Worm (Caenorhabditis elegans) whole organism, late embryonic: ENCODE data around the gene R11H6.5.

Experiments used
- ceh-19 ChIP-seq: fragments of 200-800 bp; sonication (Bioruptor generic); optimal IDR thresholded peaks from 2 replicates; lab custom pipeline; 2018; ENCODE audit warnings: mild to moderate bottlenecking, missing genetic modification characterization, missing compliant biosample characterization
- ceh-31 ChIP-seq: sonication (generic microtip); optimal IDR thresholded peaks from 2 replicates; lab custom pipeline; 2016; ENCODE audit warnings: missing genetic modification characterization, missing compliant biosample characterization
- ceh-34 ChIP-seq: sonication (generic microtip); optimal IDR thresholded peaks from 2 replicates; lab custom pipeline; 2016; ENCODE audit warnings: mild to moderate bottlenecking, missing genetic modification characterization, missing compliant biosample characterization
- ceh-6 ChIP-seq: fragments of 200-800 bp; sonication (Bioruptor generic); optimal IDR thresholded peaks from 2 replicates; lab custom pipeline; 2018; ENCODE audit warnings: mild to moderate bottlenecking, missing genetic modification characterization, missing compliant biosample characterization
- hlh-8 ChIP-seq: sonication (generic microtip); optimal IDR thresholded peaks from 2 replicates; lab custom pipeline; 2016; ENCODE audit warnings: missing genotype, missing genetic modification characterization, missing compliant biosample characterization
- lim-6 ChIP-seq: sonication (generic microtip); optimal IDR thresholded peaks from 2 replicates; lab custom pipeline; 2016; ENCODE audit warnings: missing genetic modification characterization, missing compliant biosample characterization
- syd-9 ChIP-seq: sonication (generic microtip); optimal IDR thresholded peaks from 2 replicates; lab custom pipeline; 2016; ENCODE audit warnings: mild to moderate bottlenecking, missing genetic modification characterization, moderate library complexity, missing compliant biosample characterization
- tbx-2 ChIP-seq: sonication (generic microtip); optimal IDR thresholded peaks from 2 replicates; lab custom pipeline; 2016; ENCODE audit warnings: missing genetic modification characterization, missing compliant biosample characterization

ce11 chrV:14655689-14656088 is 43.7 kb upstream of the R11H6.5 start:
- no peak for TF ChIP-seq ceh-6 (GFP tag; lab: Kevin White, UChicago)
- no peak for TF ChIP-seq ceh-34 (tag; lab: Kevin White, UChicago)
- no peak for TF ChIP-seq lim-6
- no peak for TF ChIP-seq tbx-2 (tag; lab: Kevin White, UChicago)
- TF ChIP-seq ceh-31 (tag; lab: Kevin White, UChicago) = no peak
- no peak for TF ChIP-seq syd-9
- no peak for TF ChIP-seq hlh-8
- TF ChIP-seq ceh-19 (GFP tag; lab: Kevin White, UChicago) = no peak
